Worm (Caenorhabditis elegans) whole organism, early embryonic: ENCODE measurements around the gene K07E3.4.

Experiments used
- B0310.2 ChIP-seq: sonication (generic microtip); optimal IDR thresholded peaks from 2 replicates; lab custom pipeline; 2016; ENCODE audit warnings: mild to moderate bottlenecking, missing genetic modification characterization, missing compliant biosample characterization
- F13C5.2 ChIP-seq: sonication (generic microtip); optimal IDR thresholded peaks from 2 replicates; lab custom pipeline; 2017; ENCODE audit warnings: mild to moderate bottlenecking, missing genetic modification characterization, inconsistent platforms, missing compliant biosample characterization
- aly-1 ChIP-seq: sonication (generic microtip); optimal IDR thresholded peaks from 2 replicates; lab custom pipeline; 2016; ENCODE audit warnings: missing genetic modification characterization, missing compliant biosample characterization
- ama-1 ChIP-seq: fragments of 150-350 bp; optimal IDR thresholded peaks from 2 replicates; lab custom pipeline; 2014
- ceh-13 ChIP-seq: fragments of 200-800 bp; sonication (Bioruptor generic); optimal IDR thresholded peaks from 2 replicates; lab custom pipeline; 2018; ENCODE audit warnings: mild to moderate bottlenecking, missing genetic modification characterization, missing compliant biosample characterization
- ceh-36 ChIP-seq: sonication (generic microtip); optimal IDR thresholded peaks from 2 replicates; lab custom pipeline; 2016; ENCODE audit warnings: missing genetic modification characterization, inconsistent platforms, missing compliant biosample characterization
- scrt-1 ChIP-seq: fragments of 200-800 bp; sonication (Bioruptor generic); IDR thresholded peaks from 2 replicates; pipeline ENCODE4 v1.3.6; 2022; ENCODE audit warnings: missing genetic modification characterization, missing compliant biosample characterization
- tbx-37 ChIP-seq: fragments of 200-800 bp; sonication (Bioruptor generic); conservative IDR thresholded peaks from 2 replicates; pipeline ENCODE4 v1.3.6; 2022; ENCODE audit warnings: missing genetic modification reagents, missing genetic modification characterization, missing compliant biosample characterization
- tra-4 ChIP-seq: sonication (generic microtip); optimal IDR thresholded peaks from 2 replicates; lab custom pipeline; 2017; ENCODE audit warnings: missing genetic modification characterization, missing compliant biosample characterization

ce11 chrX:8078374-8078773 is 5.4 kb downstream of the K07E3.4 start:
- TF ChIP-seq scrt-1 (GFP tag; lab: Robert Waterston, UW) (no peak), ceh-13 (GFP tag; lab: Kevin White, UChicago) (no peak), ceh-36 (tag; lab: Kevin White, UChicago) (no peak), tra-4 (no peak), ama-1 (no peak), F13C5.2 (tag; lab: Kevin White, UChicago) (no peak), B0310.2 (tag; lab: Kevin White, UChicago) (no peak), tbx-37 (GFP tag; lab: Robert Waterston, UW) (no peak), aly-1 (tag; lab: Kevin White, UChicago) (no peak)
